Worm (Caenorhabditis elegans) whole organism, L3 larva: ENCODE measurements around the gene sox-4.

Experiments used
- elt-2 ChIP-seq: sonication (generic microtip); optimal IDR thresholded peaks from 2 replicates; lab custom pipeline; 2016; ENCODE audit warnings: missing genetic modification reagents, mild to moderate bottlenecking, missing genetic modification characterization, missing compliant biosample characterization
- fkh-10 ChIP-seq: sonication (generic microtip); optimal IDR thresholded peaks from 2 replicates; lab custom pipeline; 2017; ENCODE audit warnings: missing biosample characterization, missing genetic modification reagents, missing genetic modification characterization
- nhr-12 ChIP-seq: fragments of 150-350 bp; optimal IDR thresholded peaks from 2 replicates; lab custom pipeline; 2014; ENCODE audit warnings: missing biosample characterization, missing genetic modification characterization
- nhr-237 ChIP-seq: fragments of 150-350 bp; optimal IDR thresholded peaks from 2 replicates; lab custom pipeline; 2014; ENCODE audit warnings: missing biosample characterization, missing genetic modification characterization
- nhr-28 ChIP-seq: fragments of 150-350 bp; optimal IDR thresholded peaks from 2 replicates; lab custom pipeline; 2014; ENCODE audit warnings: missing biosample characterization, missing genetic modification characterization
- sea-2 ChIP-seq: fragments of 150-350 bp; sonication (generic microtip); optimal IDR thresholded peaks from 4 replicates; lab custom pipeline; 2014; ENCODE audit warnings: missing biosample characterization, missing genetic modification reagents, missing genetic modification characterization
- skn-1 ChIP-seq: fragments of 150-350 bp; optimal IDR thresholded peaks from 2 replicates; lab custom pipeline; 2014; ENCODE audit warnings: missing biosample characterization, missing genetic modification characterization
- unc-62 ChIP-seq: fragments of 150-350 bp; sonication (generic microtip); optimal IDR thresholded peaks from 4 replicates; lab custom pipeline; 2014; ENCODE audit warnings: missing biosample characterization, missing genetic modification reagents, missing genetic modification characterization

- TF ChIP-seq sea-2 (GFP tag; lab: Kevin White, UChicago) (no peak), nhr-12 (tag; lab: Kevin White, UChicago) (no peak), fkh-10 (GFP tag; lab: Kevin White, UChicago) (no peak), nhr-237 (tag; lab: Kevin White, UChicago) (no peak), unc-62 (no peak), skn-1 (tag; lab: Kevin White, UChicago) (no peak), nhr-28 (tag; lab: Kevin White, UChicago) (no peak), elt-2 (tag; lab: Kevin White, UChicago) (no peak)
Measured at ce11 chrX:3508906-3509305, at the start of gene sox-4.
